Worm (Caenorhabditis elegans) whole organism, L2 larva: ENCODE results near the gene hmg-11.

Experiments used
- Y55F3AM.14 ChIP-seq: fragments of 200-800 bp; sonication (Bioruptor generic); optimal IDR thresholded peaks from 2 replicates; lab custom pipeline; 2018; ENCODE audit warnings: mild to moderate bottlenecking, missing genetic modification characterization, missing compliant biosample characterization
- ZK546.5 ChIP-seq: sonication (generic microtip); optimal IDR thresholded peaks from 2 replicates; lab custom pipeline; 2017; ENCODE audit warnings: missing biosample characterization, missing genetic modification characterization
- egl-27 ChIP-seq: sonication (generic microtip); optimal IDR thresholded peaks from 3 replicates; lab custom pipeline; 2017; ENCODE audit warnings: missing biosample characterization, missing genetic modification reagents, missing genetic modification characterization
- lin-13 ChIP-seq: fragments of 150-350 bp; optimal IDR thresholded peaks from 2 replicates; lab custom pipeline; 2014; ENCODE audit warnings: missing biosample characterization, missing genetic modification reagents, missing genetic modification characterization
- nhr-12 ChIP-seq: fragments of 150-350 bp; optimal IDR thresholded peaks from 2 replicates; lab custom pipeline; 2014; ENCODE audit warnings: missing biosample characterization, missing genetic modification characterization
- nhr-77 ChIP-seq: fragments of 150-350 bp; optimal IDR thresholded peaks from 2 replicates; lab custom pipeline; 2014; ENCODE audit warnings: missing biosample characterization, missing genetic modification characterization
- skn-1 ChIP-seq: sonication (generic microtip); optimal IDR thresholded peaks from 2 replicates; lab custom pipeline; 2017; ENCODE audit warnings: missing biosample characterization, missing genetic modification characterization
- snpc-4 ChIP-seq: fragments of 150-350 bp; optimal IDR thresholded peaks from 2 replicates; lab custom pipeline; 2014; ENCODE audit warnings: missing biosample characterization, missing genetic modification characterization
- unc-39 ChIP-seq: fragments of 150-350 bp; optimal IDR thresholded peaks from 2 replicates; lab custom pipeline; 2014; ENCODE audit warnings: missing biosample characterization, missing genetic modification characterization
- ztf-11 ChIP-seq: sonication (generic microtip); optimal IDR thresholded peaks from 2 replicates; lab custom pipeline; 2017; ENCODE audit warnings: missing biosample characterization, missing genetic modification characterization
- ztf-4 ChIP-seq: fragments of 150-350 bp; optimal IDR thresholded peaks from 2 replicates; lab custom pipeline; 2014; ENCODE audit warnings: missing biosample characterization, missing genetic modification characterization

ce11 chrII:4675481-4675880 lies 2.6 kb downstream of the hmg-11 start, which contains the start of gene T05A7.3:
- TF ChIP-seq nhr-77 (tag; lab: Kevin White, UChicago) = no peak
- no peak for TF ChIP-seq Y55F3AM.14 (GFP tag; lab: Kevin White, UChicago)
- no peak for TF ChIP-seq snpc-4
- TF ChIP-seq lin-13 (GFP tag; lab: Kevin White, UChicago) = no peak
- no peak for TF ChIP-seq ZK546.5 (tag; lab: Kevin White, UChicago)
- TF ChIP-seq ztf-4 (tag; lab: Kevin White, UChicago) = no peak
- no peak for TF ChIP-seq unc-39 (tag; lab: Kevin White, UChicago)
- TF ChIP-seq ztf-11 (tag; lab: Kevin White, UChicago) = no peak
- no peak for TF ChIP-seq skn-1
- no peak for TF ChIP-seq egl-27
- no peak for TF ChIP-seq nhr-12 (tag; lab: Kevin White, UChicago)
